Worm (Caenorhabditis elegans) whole organism, mixed stage, embryonic: Measurements from ENCODE around the gene F38A1.15.

Source experiments
- bed-3 ChIP-seq: fragments of 200-800 bp; sonication (Bioruptor generic); optimal IDR thresholded peaks from 3 replicates; lab custom pipeline; 2018; ENCODE audit warnings: mild to moderate bottlenecking, missing genetic modification characterization, moderate library complexity, missing compliant biosample characterization
- ceh-83 ChIP-seq: fragments of 200-800 bp; sonication (Bioruptor generic); optimal IDR thresholded peaks from 2 replicates; lab custom pipeline; 2018; ENCODE audit warnings: mild to moderate bottlenecking, missing genetic modification characterization, missing compliant biosample characterization
- ces-1 ChIP-seq: fragments of 150-350 bp; optimal IDR thresholded peaks from 2 replicates; lab custom pipeline; 2014; ENCODE audit warnings: missing biosample characterization, missing genetic modification reagents, missing genetic modification characterization
- elt-1 ChIP-seq: sonication (generic microtip); optimal IDR thresholded peaks from 2 replicates; lab custom pipeline; 2017; ENCODE audit warnings: missing genetic modification characterization, mild to moderate bottlenecking, missing compliant biosample characterization, antibody characterized with exemption, moderate library complexity, borderline replicate concordance; ENCODE audit not compliant: insufficient read depth
- lsy-2 ChIP-seq: fragments of 150-350 bp; optimal IDR thresholded peaks from 2 replicates; lab custom pipeline; 2014; ENCODE audit warnings: missing biosample characterization, missing genetic modification characterization
- nhr-237 ChIP-seq: fragments of 150-350 bp; optimal IDR thresholded peaks from 2 replicates; lab custom pipeline; 2014; ENCODE audit warnings: missing biosample characterization, missing genetic modification characterization

- TF ChIP-seq ces-1 = no peak
- TF ChIP-seq lsy-2 (tag; lab: Kevin White, UChicago) = no peak
- TF ChIP-seq ceh-83 (GFP tag; lab: Kevin White, UChicago) = no peak
- TF ChIP-seq elt-1 = no peak
- TF ChIP-seq bed-3 (GFP tag; lab: Kevin White, UChicago) = no peak
- no peak for TF ChIP-seq nhr-237 (tag; lab: Kevin White, UChicago)
These were observed 14.5 kb downstream of the F38A1.15 start, which contains the start of gene W09G12.7 for ce11 chrIV:1228675-1229130.
